Fruit fly (Drosophila melanogaster) whole organism, embryonic: ENCODE measurements around the gene nanos.

ENCODE experiments used
- Abd-B ChIP-seq: fragments of 200-800 bp; sonication (Bioruptor generic); optimal IDR thresholded peaks from 2 replicates; lab custom pipeline; 2018; ENCODE audit warnings: missing biosample characterization, mild to moderate bottlenecking, missing genetic modification characterization, moderate library complexity
- Asciz ChIP-seq: fragments of 200-800 bp; sonication (Bioruptor generic); optimal IDR thresholded peaks from 2 replicates; lab custom pipeline; 2017; ENCODE audit warnings: missing biosample characterization, mild to moderate bottlenecking, missing genetic modification characterization, missing genetic modification reagents
- CG10431 ChIP-seq: fragments of 200-800 bp; sonication (Bioruptor generic); optimal IDR thresholded peaks from 3 replicates; lab custom pipeline; 2018; ENCODE audit warnings: missing biosample characterization, mild to moderate bottlenecking, missing genetic modification characterization
- CG12071 ChIP-seq: fragments of 200-800 bp; sonication (Bioruptor generic); optimal IDR thresholded peaks from 3 replicates; lab custom pipeline; 2018; ENCODE audit warnings: missing biosample characterization, mild to moderate bottlenecking, missing genetic modification characterization
- CG13296 ChIP-seq: fragments of 200-800 bp; sonication (Bioruptor generic); optimal IDR thresholded peaks from 3 replicates; lab custom pipeline; 2018; ENCODE audit warnings: missing biosample characterization, mild to moderate bottlenecking, missing genetic modification characterization
- CG13624 ChIP-seq: fragments of 200-800 bp; sonication (Bioruptor generic); optimal IDR thresholded peaks from 2 replicates; lab custom pipeline; 2016; ENCODE audit warnings: missing biosample characterization, missing genetic modification characterization
- CG14667 ChIP-seq: fragments of 200-800 bp; sonication (Bioruptor generic); IDR thresholded peaks from 2 replicates; pipeline ENCODE4 v1.3.6; 2022; ENCODE audit warnings: missing biosample characterization, missing genetic modification characterization
- CG15073 ChIP-seq: fragments of 200-800 bp; sonication (Bioruptor generic); optimal IDR thresholded peaks from 2 replicates; lab custom pipeline; 2016; ENCODE audit warnings: missing biosample characterization, missing genetic modification characterization
- CG15269 ChIP-seq: fragments of 200-800 bp; sonication (Bioruptor generic); optimal IDR thresholded peaks from 2 replicates; lab custom pipeline; 2018; ENCODE audit warnings: missing biosample characterization, mild to moderate bottlenecking, missing genetic modification characterization, moderate library complexity
- CG1529 ChIP-seq: fragments of 200-800 bp; sonication (Bioruptor generic); optimal IDR thresholded peaks from 3 replicates; lab custom pipeline; 2018; ENCODE audit warnings: missing biosample characterization, missing genetic modification characterization
- CG1603 ChIP-seq: fragments of 200-800 bp; sonication (Bioruptor generic); optimal IDR thresholded peaks from 2 replicates; lab custom pipeline; 2019; ENCODE audit warnings: missing biosample characterization, mild to moderate bottlenecking, missing genetic modification characterization, moderate library complexity
- CG2678 ChIP-seq: fragments of 200-800 bp; sonication (Bioruptor generic); optimal IDR thresholded peaks from 3 replicates; lab custom pipeline; 2019; ENCODE audit warnings: missing biosample characterization, mild to moderate bottlenecking, missing genetic modification characterization, moderate library complexity
- CG30403 ChIP-seq: fragments of 200-800 bp; sonication (Bioruptor generic); optimal IDR thresholded peaks from 3 replicates; lab custom pipeline; 2016; ENCODE audit warnings: missing biosample characterization, missing genetic modification characterization
- CG32767 ChIP-seq: fragments of 200-800 bp; sonication (Bioruptor generic); IDR thresholded peaks from 2 replicates; pipeline ENCODE4 v1.3.6; 2022; ENCODE audit warnings: missing biosample characterization, missing genetic modification characterization
- CG34224 ChIP-seq: fragments of 200-800 bp; sonication (Bioruptor generic); IDR thresholded peaks from 3 replicates; pipeline ENCODE4 v1.3.6; 2022; ENCODE audit warnings: missing biosample characterization, missing genetic modification characterization; ENCODE audit not compliant: partially characterized antibody
- CG3995 ChIP-seq: fragments of 200-800 bp; sonication (Bioruptor generic); optimal IDR thresholded peaks from 3 replicates; lab custom pipeline; 2016; ENCODE audit warnings: missing biosample characterization, missing genetic modification characterization
- CG43689 ChIP-seq: fragments of 200-800 bp; sonication (Bioruptor generic); IDR thresholded peaks from 2 replicates; pipeline ENCODE4 v1.3.6; 2022; ENCODE audit warnings: missing biosample characterization, missing genetic modification characterization
- CG5180 ChIP-seq: fragments of 200-800 bp; sonication (Bioruptor generic); optimal IDR thresholded peaks from 3 replicates; lab custom pipeline; 2017; ENCODE audit warnings: missing biosample characterization, missing genetic modification characterization, mild to moderate bottlenecking, moderate library complexity, missing genetic modification reagents
- CG6254 ChIP-seq: fragments of 200-800 bp; sonication (Bioruptor generic); optimal IDR thresholded peaks from 3 replicates; lab custom pipeline; 2017; ENCODE audit warnings: mild to moderate bottlenecking, missing biosample characterization, missing genetic modification reagents, missing genetic modification characterization
- CG6854 ChIP-seq: fragments of 200-800 bp; sonication (Bioruptor generic); optimal IDR thresholded peaks from 3 replicates; lab custom pipeline; 2017; ENCODE audit warnings: missing biosample characterization, mild to moderate bottlenecking, missing genetic modification characterization
- CG7556 ChIP-seq: fragments of 200-800 bp; sonication (Bioruptor generic); optimal IDR thresholded peaks from 2 replicates; lab custom pipeline; 2017; ENCODE audit warnings: missing biosample characterization, mild to moderate bottlenecking, missing genetic modification characterization
- CG8089 ChIP-seq: fragments of 200-800 bp; sonication (Bioruptor generic); optimal IDR thresholded peaks from 3 replicates; lab custom pipeline; 2016; ENCODE audit warnings: missing biosample characterization, missing genetic modification characterization
- D ChIP-seq, 2 experiments: fragments of 200-800 bp in 1 of 2; fragments of >200 bp in 1 of 2; sonication (Bioruptor generic) in 1 of 2; optimal IDR thresholded peaks; 2 replicates in 1 of 2; 3 replicates in 1 of 2; lab custom pipeline; 2017; ENCODE audit warnings: mild to moderate bottlenecking in 1 of 2, missing biosample characterization in 1 of 2, missing genetic modification characterization in 1 of 2, missing genetic modification reagents in 1 of 2
- Dek ChIP-seq: fragments of 200-800 bp; sonication (Bioruptor generic); optimal IDR thresholded peaks from 3 replicates; lab custom pipeline; 2019; ENCODE audit warnings: missing biosample characterization, mild to moderate bottlenecking, missing genetic modification characterization, moderate library complexity
- Dll ChIP-seq: fragments of 200-800 bp; sonication (Bioruptor generic); IDR thresholded peaks from 4 replicates; pipeline ENCODE4 v1.3.6; 2022; ENCODE audit warnings: missing biosample characterization, missing genetic modification characterization; ENCODE audit not compliant: partially characterized antibody
- H2.0 ChIP-seq: fragments of 200-800 bp; sonication (Bioruptor generic); IDR thresholded peaks from 2 replicates; pipeline ENCODE4 v1.3.6; 2022; ENCODE audit warnings: missing biosample characterization, missing genetic modification characterization
- Mrtf ChIP-seq: fragments of 200-800 bp; sonication (Bioruptor generic); IDR thresholded peaks from 3 replicates; pipeline ENCODE4 v1.3.6; 2022; ENCODE audit warnings: missing biosample characterization, missing genetic modification characterization
- Optix ChIP-seq: fragments of 200-800 bp; sonication (Bioruptor generic); IDR thresholded peaks from 3 replicates; pipeline ENCODE4 v1.3.6; 2022; ENCODE audit warnings: missing biosample characterization, missing genetic modification characterization
- PHDP ChIP-seq: fragments of 200-800 bp; sonication (Bioruptor generic); optimal IDR thresholded peaks from 3 replicates; lab custom pipeline; 2018; ENCODE audit warnings: missing biosample characterization, mild to moderate bottlenecking, missing genetic modification characterization, moderate library complexity
- Ptx1 ChIP-seq: fragments of 200-800 bp; sonication (Bioruptor generic); IDR thresholded peaks from 2 replicates; pipeline ENCODE4 v1.3.6; 2022; ENCODE audit warnings: missing biosample characterization, missing genetic modification characterization
- Trl ChIP-seq, 3 experiments: fragments of >200 bp in 2 of 3; fragments of 200-800 bp in 1 of 3; sonication (Bioruptor generic) in 1 of 3; optimal IDR thresholded peaks; 2 replicates in 1 of 3; 3 replicates in 2 of 3; lab custom pipeline; 2016 to 2017; ENCODE audit warnings: missing biosample characterization in 1 of 3, missing genetic modification characterization in 1 of 3
- ci ChIP-seq: fragments of 200-800 bp; sonication (Bioruptor generic); IDR thresholded peaks from 3 replicates; pipeline ENCODE4 v1.3.6; 2022; ENCODE audit warnings: missing biosample characterization, missing genetic modification characterization
- ewg ChIP-seq: fragments of 200-800 bp; sonication (Bioruptor generic); optimal IDR thresholded peaks from 3 replicates; lab custom pipeline; 2017; ENCODE audit warnings: mild to moderate bottlenecking, missing biosample characterization, missing genetic modification reagents, missing genetic modification characterization
- hbn ChIP-seq: fragments of 200-800 bp; sonication (Bioruptor generic); IDR thresholded peaks from 2 replicates; pipeline ENCODE4 v1.3.6; 2022; ENCODE audit warnings: missing biosample characterization, missing genetic modification characterization; ENCODE audit not compliant: partially characterized antibody
- hth ChIP-seq: fragments of >200 bp; optimal IDR thresholded peaks from 2 replicates; lab custom pipeline; 2017; ENCODE audit warnings: inconsistent platforms
- ind ChIP-seq: fragments of 200-800 bp; sonication (Bioruptor generic); optimal IDR thresholded peaks from 3 replicates; lab custom pipeline; 2016; ENCODE audit warnings: missing biosample characterization, missing genetic modification characterization
- kni ChIP-seq: fragments of 200-800 bp; sonication (Bioruptor generic); optimal IDR thresholded peaks from 3 replicates; lab custom pipeline; 2017; ENCODE audit warnings: mild to moderate bottlenecking, missing biosample characterization, missing genetic modification reagents, missing genetic modification characterization
- otp ChIP-seq: fragments of 200-800 bp; sonication (Bioruptor generic); IDR thresholded peaks from 3 replicates; pipeline ENCODE4, ENCODE4 v1.3.6; 2022; ENCODE audit warnings: missing biosample characterization, missing genetic modification characterization
- p53 ChIP-seq: fragments of 200-800 bp; sonication (Bioruptor generic); optimal IDR thresholded peaks from 2 replicates; lab custom pipeline; 2016; ENCODE audit warnings: missing biosample characterization, missing genetic modification characterization
- pho ChIP-seq: fragments of 200-800 bp; sonication (Bioruptor generic); optimal IDR thresholded peaks from 2 replicates; lab custom pipeline; 2016; ENCODE audit warnings: missing biosample characterization, missing genetic modification characterization
- sd ChIP-seq: fragments of 200-800 bp; sonication (Bioruptor generic); optimal IDR thresholded peaks from 3 replicates; lab custom pipeline; 2018; ENCODE audit warnings: missing biosample characterization, mild to moderate bottlenecking, missing genetic modification characterization, moderate library complexity
- so ChIP-seq: fragments of 200-800 bp; sonication (Bioruptor generic); IDR thresholded peaks from 3 replicates; pipeline ENCODE4 v1.3.6; 2022; ENCODE audit warnings: missing biosample characterization, missing genetic modification characterization
- ssp ChIP-seq: fragments of 200-800 bp; sonication (Bioruptor generic); IDR thresholded peaks from 2 replicates; pipeline ENCODE4 v1.3.6; 2022; ENCODE audit warnings: missing biosample characterization, missing genetic modification characterization
- sug ChIP-seq: fragments of 200-800 bp; optimal IDR thresholded peaks from 2 replicates; lab custom pipeline; 2019; ENCODE audit warnings: missing biosample characterization, mild to moderate bottlenecking, missing genetic modification characterization, moderate library complexity
- tin ChIP-seq: fragments of 200-800 bp; sonication (Bioruptor generic); optimal IDR thresholded peaks from 3 replicates; lab custom pipeline; 2016; ENCODE audit warnings: missing biosample characterization, missing genetic modification characterization
- vfl ChIP-seq: fragments of 200-800 bp; sonication (Bioruptor generic); optimal IDR thresholded peaks from 2 replicates; lab custom pipeline; 2016; ENCODE audit warnings: missing biosample characterization, missing genetic modification characterization
- z ChIP-seq: fragments of 200-800 bp; sonication (Bioruptor generic); IDR thresholded peaks from 3 replicates; pipeline ENCODE4 v1.3.6; 2022; ENCODE audit warnings: missing biosample characterization, missing genetic modification characterization

The nanos gene

DNA sequence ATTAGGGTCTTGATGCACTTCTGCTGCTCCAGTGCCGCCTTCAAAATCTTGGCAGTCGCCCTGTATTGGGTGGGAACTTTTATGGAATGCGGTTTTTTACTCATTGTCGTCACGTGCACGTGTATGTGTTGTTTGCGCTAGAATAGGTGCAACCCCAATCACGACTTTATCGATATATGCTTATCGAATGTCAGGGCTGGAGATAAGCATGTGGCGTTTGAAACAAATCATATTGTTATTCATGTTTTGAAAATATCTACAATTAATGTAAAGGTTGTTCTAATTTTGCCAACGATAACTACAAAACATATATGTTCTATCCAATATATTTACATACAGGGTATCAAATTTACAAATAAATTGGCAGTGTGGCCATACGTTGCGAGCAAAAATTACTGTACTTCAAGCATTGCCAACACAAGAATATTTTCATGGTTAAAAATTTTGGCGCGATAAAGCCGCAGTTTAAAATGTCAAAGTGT, 5.1 kb downstream of the nanos start, which contains the start of the genes CG42359 and Nsun5 (continued):
- TF ChIP-seq z (GFP tag; lab: Robert Waterston, UW) (no peak), vfl (GFP tag; lab: Kevin White, UChicago) (peak; percentile 89), ci (peak; percentile 95), CG15269 (tag; lab: Kevin White, UChicago) (peak; percentile 86), ewg (GFP tag; lab: Kevin White, UChicago) (peak; percentile 70), CG15073 (GFP tag; lab: Kevin White, UChicago) (peak; percentile 10), CG5180 (GFP tag; lab: Kevin White, UChicago) (no peak), hbn (GFP tag; lab: Robert Waterston, UW) (peak; percentile 96), PHDP (tag; lab: Kevin White, UChicago) (peak; percentile 93), CG1529 (GFP tag; lab: Kevin White, UChicago) (peak; percentile 75), CG30403 (GFP tag; lab: Kevin White, UChicago) (peak; percentile 94), ind (GFP tag; lab: Kevin White, UChicago) (peak; percentile 92), CG43689 (GFP tag; lab: Robert Waterston, UW) (peak; percentile 67), sd (tag; lab: Kevin White, UChicago) (peak; percentile 99), CG13296 (GFP tag; lab: Kevin White, UChicago) (peak; percentile 78), p53 (peak; percentile 83), Mrtf (GFP tag; lab: Robert Waterston, UW) (peak; percentile 79), sug (peak; percentile 90), hth (no peak), ssp (GFP tag; lab: Robert Waterston, UW) (peak; percentile 81), Ptx1 (GFP tag; lab: Robert Waterston, UW) (peak; percentile 92)

DNA sequence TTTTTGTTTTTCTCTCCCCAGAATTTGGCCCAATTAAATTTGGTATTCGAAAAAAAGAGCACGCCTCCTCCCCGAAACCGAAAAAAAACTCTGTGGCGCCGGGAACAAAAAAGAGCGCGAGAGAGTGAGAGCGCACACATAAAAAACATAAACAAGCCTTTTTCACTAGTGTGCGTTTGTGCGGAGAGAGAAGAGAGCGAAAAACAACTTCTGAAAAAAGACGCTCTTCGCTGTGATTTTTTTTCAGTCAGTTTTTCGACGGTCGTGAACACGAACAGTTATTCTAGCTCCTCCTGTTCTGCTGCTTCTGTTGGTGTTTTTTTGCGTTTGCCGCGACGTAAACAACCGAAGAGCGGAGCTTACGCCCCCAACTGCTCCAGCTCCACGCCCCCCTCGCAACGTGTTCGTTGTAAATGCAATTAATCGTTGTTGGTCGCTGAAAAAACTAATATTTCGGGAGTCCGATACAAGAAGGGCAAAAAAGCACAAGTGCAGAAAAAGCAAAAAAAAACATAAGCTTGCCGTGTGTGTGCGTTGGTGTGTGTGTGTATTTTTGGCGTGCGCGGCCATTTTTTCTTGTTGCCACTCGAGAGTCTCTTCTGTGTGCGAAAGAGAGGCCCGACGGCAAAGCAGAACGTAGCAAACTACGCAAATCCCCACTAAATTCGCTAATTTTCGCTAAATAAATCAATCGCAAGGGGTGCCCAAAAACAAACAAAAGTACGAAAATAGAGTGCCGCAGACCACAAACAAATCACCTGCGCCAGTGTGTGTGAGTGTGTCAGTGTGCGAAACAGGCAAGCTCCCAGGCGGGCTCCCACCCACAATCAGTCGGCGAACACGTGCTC, 7.2 kb downstream of the nanos start, which contains the start of gene sqz:
sqz (plus strand) TSS at position 240 of the 848 bp plus-strand sequence.
- no peak for TF ChIP-seq H2.0 (GFP tag; lab: Robert Waterston, UW)
- TF ChIP-seq kni (GFP tag; lab: Kevin White, UChicago): peak; percentile 73
- TF ChIP-seq Dek (tag; lab: Kevin White, UChicago): no peak
- TF ChIP-seq Dll (GFP tag; lab: Robert Waterston, UW): peak; percentile 68
- TF ChIP-seq CG34224 (GFP tag; lab: Robert Waterston, UW): peak; percentile 73
- TF ChIP-seq CG3995 (GFP tag; lab: Kevin White, UChicago): peak; percentile 40
- peak; percentile 29 for TF ChIP-seq CG10431 (GFP tag; lab: Kevin White, UChicago)
- no peak for TF ChIP-seq D (optimal IDR thresholded peaks at IDR 0.05; lab: Kevin White, UChicago)
- TF ChIP-seq D (GFP tag; optimal IDR thresholded peaks at IDR 0.05; lab: Kevin White, UChicago): peak; percentile 4
- peak; percentile 33 for TF ChIP-seq Asciz (GFP tag; lab: Kevin White, UChicago)
- TF ChIP-seq CG12071 (GFP tag; lab: Kevin White, UChicago): peak; percentile 36
- TF ChIP-seq CG8089 (GFP tag; lab: Kevin White, UChicago): no peak
- TF ChIP-seq so (GFP tag; lab: Robert Waterston, UW): peak; percentile 42; the same call in 1 of the 3 replicates
- TF ChIP-seq CG14667 (GFP tag; lab: Robert Waterston, UW): no peak
- TF ChIP-seq CG13624 (GFP tag; lab: Kevin White, UChicago): no peak
- no peak for TF ChIP-seq CG7556 (GFP tag; lab: Kevin White, UChicago)
- TF ChIP-seq pho (GFP tag; lab: Kevin White, UChicago): no peak
- no peak for TF ChIP-seq Abd-B
- peak; percentile 98 for TF ChIP-seq Trl (optimal IDR thresholded peaks at IDR 0.05; lab: Kevin White, UChicago)
- TF ChIP-seq Trl (GFP tag; optimal IDR thresholded peaks at IDR 0.05; lab: Kevin White, UChicago): peak; percentile 79
- TF ChIP-seq CG6254 (GFP tag; lab: Kevin White, UChicago): peak; percentile 33
- TF ChIP-seq CG32767: peak; percentile 60; the same call in 1 of the 2 replicates
- peak; percentile 61 for TF ChIP-seq CG6854 (GFP tag; lab: Kevin White, UChicago)
- no peak for TF ChIP-seq tin (GFP tag; lab: Kevin White, UChicago)
- TF ChIP-seq CG2678: peak; percentile 33
- TF ChIP-seq otp (GFP tag; lab: Robert Waterston, UW): peak; percentile 8; the same call in 1 of the 3 replicates
- TF ChIP-seq CG1603: no peak
- TF ChIP-seq Optix (GFP tag; lab: Robert Waterston, UW): no peak
